Worm (Caenorhabditis elegans): ENCODE measurements around the gene T03F6.9.

The T03F6.9 gene

ce11 chrIII:13343562-13344139 lies 27.2 kb downstream of the T03F6.9 start (continued):
- no peak for TF ChIP-seq C17E4.6 (GFP tag; IDR thresholded peaks at IDR 0.05)
- TF ChIP-seq egl-44 (GFP tag; IDR thresholded peaks at IDR 0.05), result 0 out of 2 replicates have a peak, but pooled peaks have one; percentile 34
- TF ChIP-seq hrde-1 (tag; optimal IDR thresholded peaks at IDR 0.05; ENCODE audit: borderline replicate concordance), result peak; percentile 26
- TF ChIP-seq cebp-1 (GFP tag; IDR thresholded peaks at IDR 0.05), result no peak
- TF ChIP-seq cebp-1 (tag; optimal IDR thresholded peaks at IDR 0.05), result peak; percentile 1
- TF ChIP-seq snpc-4 (GFP tag; optimal IDR thresholded peaks at IDR 0.05), result no peak
- TF ChIP-seq snpc-4 (tag; optimal IDR thresholded peaks at IDR 0.05), result no peak
- TF ChIP-seq rpc-1 (optimal IDR thresholded peaks at IDR 0.05), result no peak
- TF ChIP-seq rpc-1 (tag; optimal IDR thresholded peaks at IDR 0.05), result no peak
- TF ChIP-seq tbp1 (GFP tag; optimal IDR thresholded peaks at IDR 0.05), result no peak
- TF ChIP-seq ztf-18 (tag; optimal IDR thresholded peaks at IDR 0.05), result peak; percentile 56
- no peak for TF ChIP-seq egrh-3 (GFP tag; IDR thresholded peaks at IDR 0.05)
- no peak for TF ChIP-seq mcd-1 (GFP tag; IDR thresholded peaks at IDR 0.05)
- no peak for TF ChIP-seq bed-1 (GFP tag; IDR thresholded peaks at IDR 0.05)
- no peak for TF ChIP-seq hmg-20 (GFP tag; IDR thresholded peaks at IDR 0.05)
- 0 out of 2 replicates have a peak, but pooled peaks have one; percentile 21 for TF ChIP-seq pbrm-1 (GFP tag; IDR thresholded peaks at IDR 0.05)
- TF ChIP-seq ceh-100 (GFP tag; IDR thresholded peaks at IDR 0.05), result no peak
- TF ChIP-seq mxl-1 (tag; optimal IDR thresholded peaks at IDR 0.05), result no peak
- TF ChIP-seq athp-1 (tag; optimal IDR thresholded peaks at IDR 0.05), result peak; percentile 34
- no peak for TF ChIP-seq F10E7.11 (tag; optimal IDR thresholded peaks at IDR 0.05)
- no peak for TF ChIP-seq D2030.7 (GFP tag; IDR thresholded peaks at IDR 0.05)
- no peak for TF ChIP-seq zim-3 (tag; optimal IDR thresholded peaks at IDR 0.05)
- no peak for TF ChIP-seq ztf-25 (GFP tag; IDR thresholded peaks at IDR 0.05)
- no peak for TF ChIP-seq dpl-1 (GFP tag; optimal IDR thresholded peaks at IDR 0.05)

ce11 chrIII:13343117-13343516 lies 27.8 kb downstream of the T03F6.9 start, which contains the start of gene ife-1:
Gene ife-1, plus strand, starts transcription at chrIII:13343417.
- no peak for TF ChIP-seq B0336.3 (GFP tag; IDR thresholded peaks at IDR 0.05)
- no peak for TF ChIP-seq F33H1.4 (GFP tag; IDR thresholded peaks at IDR 0.05)
- no peak for TF ChIP-seq zfh-2 (GFP tag; conservative IDR thresholded peaks at IDR 0.05)
- TF ChIP-seq dpff-1 (tag; optimal IDR thresholded peaks at IDR 0.05), result no peak
- TF ChIP-seq ceh-91 (GFP tag; IDR thresholded peaks at IDR 0.05), result no peak
- TF ChIP-seq nhr-80 (tag; optimal IDR thresholded peaks at IDR 0.05), result no peak
- no peak for TF ChIP-seq Y67H2A.10 (GFP tag; conservative IDR thresholded peaks at IDR 0.05)

ce11 chrIII:13342079-13342734 lies 28.7 kb downstream of the T03F6.9 start, which contains the start of gene dro-1:
Gene dro-1, plus strand, starts transcription at chrIII:13342684.
- TF ChIP-seq mxl-1 (tag; optimal IDR thresholded peaks at IDR 0.05) (no peak), ztf-25 (GFP tag; IDR thresholded peaks at IDR 0.05) (no peak), pbrm-1 (GFP tag; IDR thresholded peaks at IDR 0.05) (no peak), attf-5 (GFP tag; optimal IDR thresholded peaks at IDR 0.05) (no peak), atf-7 (tag; optimal IDR thresholded peaks at IDR 0.05) (no peak), bed-1 (GFP tag; IDR thresholded peaks at IDR 0.05) (no peak), mes-4 (tag; optimal IDR thresholded peaks at IDR 0.05) (no peak), snpc-1.3 (tag; optimal IDR thresholded peaks at IDR 0.05; ENCODE audit: insufficient read depth) (no peak), ekl-4 (GFP tag; IDR thresholded peaks at IDR 0.05) (no peak), efl-1 (GFP tag; optimal IDR thresholded peaks at IDR 0.05) (no peak), T07F8.4 (tag; optimal IDR thresholded peaks at IDR 0.05) (no peak)
